4 worm cellular contexts compared by ENCODE assay signal in genomic region chrX:16099251-16099650, ce11.
TF ChIP-seq lines count a peak whose summit lies in the region.

No protein-coding gene starts in this region.

TF ChIP-seq in whole organism, L1 larva, 84 proteins besides CTCF, POLR2A, EP300 and RAD21:
- TF ChIP-seq blmp-1 (tag; optimal IDR thresholded peaks at IDR 0.05; lab: Kevin White, UChicago), result no peak
- peak; percentile 80 for TF ChIP-seq snpc-4 (tag; optimal IDR thresholded peaks at IDR 0.05; lab: Kevin White, UChicago)

TF ChIP-seq in whole organism, L2 larva, 48 proteins besides CTCF, POLR2A, EP300 and RAD21:
- TF ChIP-seq lsy-2 (tag; optimal IDR thresholded peaks at IDR 0.05; lab: Kevin White, UChicago) (no peak), snpc-4 (tag; optimal IDR thresholded peaks at IDR 0.05; lab: Kevin White, UChicago) (peak; percentile 22), ztf-1 (GFP tag; conservative IDR thresholded peaks at IDR 0.05; lab: Robert Waterston, UW) (no peak)

TF ChIP-seq in whole organism, L4 larva, 104 proteins besides CTCF, POLR2A, EP300 and RAD21:
- TF ChIP-seq egl-27 (tag; optimal IDR thresholded peaks at IDR 0.05; lab: Kevin White, UChicago) (no peak), egl-43 (GFP tag; IDR thresholded peaks at IDR 0.05; lab: Robert Waterston, UW) (0 out of 2 replicates have a peak, but pooled peaks have one; percentile 27), zip-11 (GFP tag; IDR thresholded peaks at IDR 0.05; lab: Robert Waterston, UW) (no peak), madf-9 (GFP tag; conservative IDR thresholded peaks at IDR 0.05; lab: Robert Waterston, UW) (no peak)

TF ChIP-seq in whole organism, young adult, 124 proteins besides CTCF, POLR2A, EP300 and RAD21:
- no peak for TF ChIP-seq Y79H2A.3 (GFP tag; conservative IDR thresholded peaks at IDR 0.05; lab: Robert Waterston, UW)
- TF ChIP-seq T26A5.8 (tag; optimal IDR thresholded peaks at IDR 0.05; lab: Kevin White, UChicago), result no peak
- TF ChIP-seq ztf-28 (GFP tag; IDR thresholded peaks at IDR 0.05; lab: Robert Waterston, UW), result 0 out of 2 replicates have a peak, but pooled peaks have one; percentile 45
- TF ChIP-seq dpl-1 (GFP tag; optimal IDR thresholded peaks at IDR 0.05; lab: Kevin White, UChicago), result no peak
- TF ChIP-seq snpc-4 (GFP tag; optimal IDR thresholded peaks at IDR 0.05; lab: Kevin White, UChicago), result no peak
- peak in 3 of 4 experiments; percentile 47 to 84 (median 65) for TF ChIP-seq snpc-4 (tag; optimal IDR thresholded peaks at IDR 0.05; lab: Kevin White, UChicago)
- TF ChIP-seq zfh-2 (GFP tag; conservative IDR thresholded peaks at IDR 0.05; lab: Robert Waterston, UW), result 0 out of 2 replicates have a peak, but pooled peaks have one; percentile 30
- no peak for TF ChIP-seq B0336.3 (GFP tag; IDR thresholded peaks at IDR 0.05; lab: Robert Waterston, UW)
- no peak for TF ChIP-seq dpff-1 (tag; optimal IDR thresholded peaks at IDR 0.05; lab: Kevin White, UChicago)
- no peak for TF ChIP-seq ekl-4 (GFP tag; IDR thresholded peaks at IDR 0.05; lab: Robert Waterston, UW)
- no peak for TF ChIP-seq Y53F4B.3 (GFP tag; IDR thresholded peaks at IDR 0.05; lab: Robert Waterston, UW)
- TF ChIP-seq C06A6.2 (GFP tag; conservative IDR thresholded peaks at IDR 0.05; lab: Robert Waterston, UW), result no peak
- no peak for TF ChIP-seq ceh-79 (tag; optimal IDR thresholded peaks at IDR 0.05; lab: Kevin White, UChicago)
